Worm (Caenorhabditis elegans) whole organism, late embryonic: ENCODE data around the gene Y105C5B.1.

Experiments
- F13H6.1 ChIP-seq: sonication (generic microtip); optimal IDR thresholded peaks from 2 replicates; lab custom pipeline; 2016; ENCODE audit warnings: missing genetic modification characterization, missing compliant biosample characterization
- K09A11.1 ChIP-seq: sonication (generic microtip); optimal IDR thresholded peaks from 2 replicates; lab custom pipeline; 2017; ENCODE audit warnings: antibody characterized with exemption, mild to moderate bottlenecking, missing genetic modification characterization, missing compliant biosample characterization; ENCODE audit not compliant: insufficient read depth
- ama-1 ChIP-seq: fragments of 150-350 bp; optimal IDR thresholded peaks from 2 replicates; lab custom pipeline; 2014
- ceh-24 ChIP-seq: sonication (generic microtip); optimal IDR thresholded peaks from 2 replicates; lab custom pipeline; 2016; ENCODE audit warnings: mild to moderate bottlenecking, missing genetic modification characterization, missing compliant biosample characterization
- fkh-10 ChIP-seq: fragments of 150-350 bp; optimal IDR thresholded peaks from 2 replicates; lab custom pipeline; 2014; ENCODE audit warnings: missing biosample characterization, missing genetic modification reagents, missing genetic modification characterization
- hlh-13 ChIP-seq: fragments of 200-800 bp; sonication (Bioruptor generic); optimal IDR thresholded peaks from 2 replicates; lab custom pipeline; 2018; ENCODE audit warnings: mild to moderate bottlenecking, missing genetic modification characterization, missing compliant biosample characterization
- lin-11 ChIP-seq: fragments of 200-800 bp; sonication (Bioruptor generic); optimal IDR thresholded peaks from 2 replicates; lab custom pipeline; 2018; ENCODE audit warnings: mild to moderate bottlenecking, missing genetic modification characterization, missing compliant biosample characterization
- nfya-1 ChIP-seq: sonication (generic microtip); optimal IDR thresholded peaks from 2 replicates; lab custom pipeline; 2017; ENCODE audit warnings: missing genetic modification characterization, mild to moderate bottlenecking, missing compliant biosample characterization, antibody characterized with exemption, moderate library complexity
- pag-3 ChIP-seq: sonication (generic microtip); optimal IDR thresholded peaks from 2 replicates; lab custom pipeline; 2016; ENCODE audit warnings: missing compliant biosample characterization, missing genetic modification characterization, borderline replicate concordance
- pha-4 ChIP-seq: fragments of 150-350 bp; optimal IDR thresholded peaks from 2 replicates; lab custom pipeline; 2018; ENCODE audit warnings: missing biosample characterization, missing genetic modification reagents, missing genetic modification characterization
- rnt-1 ChIP-seq: sonication (generic microtip); optimal IDR thresholded peaks from 2 replicates; lab custom pipeline; 2016; ENCODE audit warnings: missing genetic modification characterization, missing compliant biosample characterization
- unc-86 ChIP-seq: sonication (generic microtip); optimal IDR thresholded peaks from 2 replicates; lab custom pipeline; 2016; ENCODE audit warnings: missing genetic modification characterization, missing compliant biosample characterization
- zip-5 ChIP-seq: sonication (generic microtip); optimal IDR thresholded peaks from 2 replicates; lab custom pipeline; 2016; ENCODE audit warnings: missing genetic modification characterization, missing compliant biosample characterization

ce11 chrIV:15852875-15853793, 17.3 kb upstream of the Y105C5B.1 start:
- TF ChIP-seq pha-4 (tag; lab: Kevin White, UChicago) (no peak), ceh-24 (tag; lab: Kevin White, UChicago) (no peak), nfya-1 (tag; lab: Kevin White, UChicago) (no peak), fkh-10 (GFP tag; lab: Kevin White, UChicago) (no peak), F13H6.1 (no peak), rnt-1 (no peak), pag-3 (tag; lab: Kevin White, UChicago) (no peak), lin-11 (no peak), hlh-13 (no peak), ama-1 (no peak), zip-5 (tag; lab: Kevin White, UChicago) (no peak), K09A11.1 (tag; lab: Kevin White, UChicago) (no peak), unc-86 (no peak)
